Fruit fly (Drosophila melanogaster) whole organism, embryonic: ENCODE results near the gene yl.

ENCODE experiments used
- B-H1 ChIP-seq: fragments of 200-800 bp; sonication (Bioruptor generic); IDR thresholded peaks from 3 replicates; pipeline ENCODE4 v1.3.6; 2022; ENCODE audit warnings: missing biosample characterization, missing genetic modification characterization
- Blimp-1 ChIP-seq: fragments of 200-800 bp; sonication (Bioruptor generic); optimal IDR thresholded peaks from 3 replicates; lab custom pipeline; 2018; ENCODE audit warnings: missing biosample characterization, missing genetic modification characterization, mild to moderate bottlenecking, moderate library complexity, missing genetic modification reagents
- CG1602 ChIP-seq: fragments of 200-800 bp; sonication (Bioruptor generic); optimal IDR thresholded peaks from 3 replicates; lab custom pipeline; 2016; ENCODE audit warnings: missing biosample characterization, missing genetic modification characterization
- CG18599 ChIP-seq: fragments of 200-800 bp; sonication (Bioruptor generic); optimal IDR thresholded peaks from 3 replicates; lab custom pipeline; 2017; ENCODE audit warnings: missing biosample characterization, missing genetic modification characterization, mild to moderate bottlenecking, moderate library complexity, missing genetic modification reagents
- CG4424 ChIP-seq: fragments of 200-800 bp; sonication (Bioruptor generic); optimal IDR thresholded peaks from 3 replicates; lab custom pipeline; 2016; ENCODE audit warnings: missing biosample characterization, missing genetic modification characterization
- Mad ChIP-seq: fragments of 200-800 bp; sonication (Bioruptor generic); optimal IDR thresholded peaks from 2 replicates; lab custom pipeline; 2016; ENCODE audit warnings: missing biosample characterization, missing genetic modification characterization
- insv ChIP-seq, 2 experiments: fragments of 200-800 bp; sonication (Bioruptor generic); optimal IDR thresholded peaks; 3 replicates each; lab custom pipeline; 2016 to 2018; ENCODE audit warnings: missing biosample characterization in 2 of 2, missing genetic modification characterization in 2 of 2
- pho ChIP-seq: fragments of 200-800 bp; sonication (Bioruptor generic); optimal IDR thresholded peaks from 2 replicates; lab custom pipeline; 2016; ENCODE audit warnings: missing biosample characterization, missing genetic modification characterization

DNA sequence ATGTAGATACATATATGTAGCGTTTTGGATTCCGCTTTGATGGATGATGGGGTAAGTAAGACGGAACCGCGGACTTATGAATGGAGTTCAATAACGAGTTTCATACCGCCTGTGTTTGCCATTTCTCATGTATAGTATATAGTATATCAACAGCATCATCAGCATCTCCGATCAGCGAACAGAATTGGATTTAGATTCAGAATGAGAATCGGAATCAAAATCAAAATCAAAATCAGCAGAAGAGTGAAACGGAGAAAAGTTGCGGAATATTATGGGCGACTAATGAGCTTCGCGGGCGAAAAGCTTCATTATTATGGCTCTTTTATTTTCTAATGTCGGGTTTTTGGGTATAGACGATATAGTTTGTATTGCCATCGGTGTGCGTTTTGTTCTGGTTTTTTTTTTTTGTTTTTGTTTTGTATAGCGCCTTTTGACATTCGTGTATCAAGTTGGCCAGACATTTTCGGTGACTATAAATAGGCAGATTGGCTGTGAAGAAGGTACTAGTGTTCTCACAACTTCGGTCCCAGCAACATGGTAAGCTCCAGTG lies 8.9 kb upstream of the yl start, which contains the start of gene CG32603:
- TF ChIP-seq insv (GFP tag; optimal IDR thresholded peaks at IDR 0.05; lab: Kevin White, UChicago) (no peak), CG4424 (no peak), Blimp-1 (no peak), CG1602 (no peak), CG18599 (GFP tag; lab: Kevin White, UChicago) (no peak), Mad (GFP tag; lab: Kevin White, UChicago) (no peak), B-H1 (no peak), pho (GFP tag; lab: Kevin White, UChicago) (no peak)
